Fruit fly (Drosophila melanogaster): ENCODE data around the gene nab.

nab gene

DNA sequence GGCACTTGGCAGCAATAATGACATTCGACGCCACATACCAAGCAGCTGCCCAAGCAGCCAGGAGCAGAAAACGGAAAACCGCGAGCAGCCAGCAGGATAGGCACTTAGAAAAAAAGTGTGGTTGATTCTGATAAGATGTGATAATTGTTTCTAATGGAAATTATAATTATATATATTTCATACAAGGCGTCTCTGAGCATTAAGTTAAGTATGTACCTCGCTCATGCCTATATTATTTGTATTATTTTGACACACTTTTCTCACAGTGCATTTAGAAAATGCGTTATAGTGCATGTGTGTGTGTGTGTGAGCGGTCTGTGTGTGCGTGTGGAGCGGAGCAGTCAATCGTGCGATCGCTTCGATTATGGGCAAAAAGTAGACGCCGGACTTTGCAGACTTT, 2.4 kb downstream of the nab start:
- TF ChIP-seq dati (GFP tag; IDR thresholded peaks at IDR 0.05) (no peak), Xbp1 (GFP tag; optimal IDR thresholded peaks at IDR 0.05) (peak; percentile 19), CG18262 (tag; optimal IDR thresholded peaks at IDR 0.05) (peak; percentile 56), fd3F (GFP tag; optimal IDR thresholded peaks at IDR 0.05) (no peak), p53 (GFP tag; optimal IDR thresholded peaks at IDR 0.05) (no peak), dan (GFP tag; IDR thresholded peaks at IDR 0.05) (0 out of 2 replicates have a peak, but pooled peaks have one; percentile 30), Hand (GFP tag; optimal IDR thresholded peaks at IDR 0.05) (no peak), CG8388 (GFP tag; optimal IDR thresholded peaks at IDR 0.05) (peak; percentile 22), nerfin-2 (GFP tag; IDR thresholded peaks at IDR 0.05; ENCODE audit: partially characterized antibody) (no peak), en (GFP tag; optimal IDR thresholded peaks at IDR 0.05) (no peak), Ada2b (GFP tag; IDR thresholded peaks at IDR 0.05) (no peak), CG7839 (tag; optimal IDR thresholded peaks at IDR 0.05) (no peak), Neu2 (GFP tag; optimal IDR thresholded peaks at IDR 0.05; ENCODE audit: borderline replicate concordance) (no peak), lola (GFP tag; optimal IDR thresholded peaks at IDR 0.05) (peak in 1 of 3 experiments; percentile 58), crp (GFP tag; optimal IDR thresholded peaks at IDR 0.05) (no peak), CG4730 (GFP tag; IDR thresholded peaks at IDR 0.05) (no peak), sqz (GFP tag; optimal IDR thresholded peaks at IDR 0.05) (no peak), cas (GFP tag; IDR thresholded peaks at IDR 0.05) (no peak), MESR4 (GFP tag; optimal IDR thresholded peaks at IDR 0.05) (no peak), CG14860 (GFP tag; IDR thresholded peaks at IDR 0.05; ENCODE audit: partially characterized antibody) (no peak), CG17612 (GFP tag; IDR thresholded peaks at IDR 0.05) (no peak), CG12236 (GFP tag; optimal IDR thresholded peaks at IDR 0.05) (no peak), CG17328 (GFP tag; IDR thresholded peaks at IDR 0.05) (no peak), CG1233 (GFP tag; optimal IDR thresholded peaks at IDR 0.05) (no peak), maf-S (GFP tag; optimal IDR thresholded peaks at IDR 0.05) (no peak), z (GFP tag; IDR thresholded peaks at IDR 0.05) (no peak), CG3407 (GFP tag; optimal IDR thresholded peaks at IDR 0.05) (no peak), ATbp (GFP tag; optimal IDR thresholded peaks at IDR 0.05) (no peak), NFAT (GFP tag; IDR thresholded peaks at IDR 0.05) (no peak), Xrp1 (GFP tag; IDR thresholded peaks at IDR 0.05) (peak; percentile 76), TFAM (GFP tag; optimal IDR thresholded peaks at IDR 0.05) (no peak), CG12769 (tag; optimal IDR thresholded peaks at IDR 0.05) (no peak), Med (GFP tag) (peak; percentile 58), repo (GFP tag; optimal IDR thresholded peaks at IDR 0.05) (no peak), Atf6 (GFP tag; IDR thresholded peaks at IDR 0.05) (no peak), chm (GFP tag; IDR thresholded peaks at IDR 0.05) (peak; percentile 47; the same call in 1 of the 2 replicates), row (GFP tag; IDR thresholded peaks at IDR 0.05) (peak; percentile 45; the same call in 2 of the 3 replicates), CG4360 (GFP tag; IDR thresholded peaks at IDR 0.05) (no peak), cwo (GFP tag; optimal IDR thresholded peaks at IDR 0.05) (no peak), B-H2 (GFP tag; optimal IDR thresholded peaks at IDR 0.05) (no peak), CG32772 (GFP tag; IDR thresholded peaks at IDR 0.05) (0 out of 2 replicates have a peak, but pooled peaks have one; percentile 22), Dref (GFP tag; IDR thresholded peaks at IDR 0.05) (no peak), twi (tag; optimal IDR thresholded peaks at IDR 0.05) (no peak), CG2712 (tag; optimal IDR thresholded peaks at IDR 0.05) (peak; percentile 72), Chrac-16 (GFP tag; optimal IDR thresholded peaks at IDR 0.05) (peak; percentile 45), CG10366 (GFP tag; IDR thresholded peaks at IDR 0.05) (0 out of 2 replicates have a peak, but pooled peaks have one; percentile 12), Aef1 (GFP tag; IDR thresholded peaks at IDR 0.05) (no peak), tup (GFP tag; optimal IDR thresholded peaks at IDR 0.05) (no peak), ato (GFP tag; IDR thresholded peaks at IDR 0.05; ENCODE audit: partially characterized antibody) (no peak), CG16815 (GFP tag; optimal IDR thresholded peaks at IDR 0.05) (peak; percentile 1), pzg (GFP tag; optimal IDR thresholded peaks at IDR 0.05) (no peak)

Measured in whole organism, embryonic.